Fruit fly (Drosophila melanogaster): ENCODE results near the gene spn-A.

spn-A gene

DNA sequence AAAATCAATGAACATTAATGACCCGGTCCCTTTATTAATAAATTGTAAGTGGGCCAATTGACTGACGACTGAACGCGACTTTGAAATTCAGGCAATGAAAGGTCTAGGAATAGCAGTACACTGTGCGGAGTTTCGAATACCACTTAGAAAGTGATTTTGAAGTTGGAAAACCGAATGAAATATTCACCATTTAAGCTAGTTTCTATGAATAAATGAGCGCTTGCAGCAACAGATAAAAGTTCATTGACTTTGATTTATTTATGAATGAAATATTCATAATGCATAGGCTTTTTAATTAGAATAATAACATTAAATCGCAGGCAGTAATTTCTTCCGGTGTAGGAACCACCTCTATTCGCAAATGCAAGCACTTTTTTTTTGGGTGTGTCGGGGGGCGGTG lies 34.8 kb downstream of the spn-A start (continued):
- no peak for TF ChIP-seq Dll (GFP tag; IDR thresholded peaks at IDR 0.05; ENCODE audit: partially characterized antibody)
- TF ChIP-seq CG4404 (GFP tag; IDR thresholded peaks at IDR 0.05) = no peak
- TF ChIP-seq Med (GFP tag) = peak; percentile 22
- no peak for TF ChIP-seq CG12104 (GFP tag; optimal IDR thresholded peaks at IDR 0.05)
- no peak for TF ChIP-seq ase (GFP tag; IDR thresholded peaks at IDR 0.05)
- TF ChIP-seq CG4617 (GFP tag; optimal IDR thresholded peaks at IDR 0.05; ENCODE audit: borderline replicate concordance) = no peak
- TF ChIP-seq slbo (GFP tag; IDR thresholded peaks at IDR 0.05) = peak; percentile 34; the same call in 1 of the 2 replicates
- 0 out of 3 replicates have a peak, but pooled peaks have one; percentile 16 for TF ChIP-seq CG17361 (GFP tag; IDR thresholded peaks at IDR 0.05)
- no peak for TF ChIP-seq mld (GFP tag; IDR thresholded peaks at IDR 0.05; ENCODE audit: partially characterized antibody)
- no peak for TF ChIP-seq crp (GFP tag; optimal IDR thresholded peaks at IDR 0.05)
- TF ChIP-seq lilli (GFP tag; optimal IDR thresholded peaks at IDR 0.05) = no peak
- no peak for TF ChIP-seq D (optimal IDR thresholded peaks at IDR 0.05)
- peak; percentile 17 for TF ChIP-seq D (GFP tag; optimal IDR thresholded peaks at IDR 0.05)
- peak; percentile 43 for TF ChIP-seq fd96Cb (tag; optimal IDR thresholded peaks at IDR 0.05)
- peak; percentile 29 for TF ChIP-seq Xbp1 (GFP tag; optimal IDR thresholded peaks at IDR 0.05)
- TF ChIP-seq Tbp (GFP tag; optimal IDR thresholded peaks at IDR 0.05) = no peak
- no peak for TF ChIP-seq CG3281 (GFP tag; optimal IDR thresholded peaks at IDR 0.05)
- no peak for TF ChIP-seq ftz-f1 (GFP tag; optimal IDR thresholded peaks at IDR 0.05)
- peak; percentile 16 for TF ChIP-seq CG13424 (tag; optimal IDR thresholded peaks at IDR 0.05)
- TF ChIP-seq CG10209 (GFP tag; optimal IDR thresholded peaks at IDR 0.05) = no peak
- no peak for TF ChIP-seq pho (GFP tag; optimal IDR thresholded peaks at IDR 0.05)
- TF ChIP-seq ems (GFP tag; optimal IDR thresholded peaks at IDR 0.05) = no peak
- TF ChIP-seq dmrt11E (tag; optimal IDR thresholded peaks at IDR 0.05) = peak; percentile 1
- TF ChIP-seq CG30020 (tag; optimal IDR thresholded peaks at IDR 0.05) = no peak
- no peak for TF ChIP-seq dimm (GFP tag; IDR thresholded peaks at IDR 0.05)
- no peak for TF ChIP-seq scrt (GFP tag; optimal IDR thresholded peaks at IDR 0.05)
- no peak for TF ChIP-seq CG4854 (GFP tag; optimal IDR thresholded peaks at IDR 0.05)
- TF ChIP-seq unc-4 (GFP tag; IDR thresholded peaks at IDR 0.05; ENCODE audit: partially characterized antibody) = no peak
- no peak for TF ChIP-seq wor (GFP tag; IDR thresholded peaks at IDR 0.05)
- no peak for TF ChIP-seq NFAT (GFP tag; IDR thresholded peaks at IDR 0.05)
- TF ChIP-seq nmo (GFP tag; optimal IDR thresholded peaks at IDR 0.05) = peak; percentile 12
- TF ChIP-seq Oli (tag; optimal IDR thresholded peaks at IDR 0.05) = peak; percentile 33
- peak; percentile 8 for TF ChIP-seq Dek (tag; optimal IDR thresholded peaks at IDR 0.05)
- no peak for TF ChIP-seq B-H1 (GFP tag; IDR thresholded peaks at IDR 0.05)
- TF ChIP-seq CG10147 (GFP tag; optimal IDR thresholded peaks at IDR 0.05) = no peak
- no peak for TF ChIP-seq Doc3 (GFP tag; IDR thresholded peaks at IDR 0.05; ENCODE audit: partially characterized antibody)
- no peak for TF ChIP-seq CG1529 (GFP tag; optimal IDR thresholded peaks at IDR 0.05)
- TF ChIP-seq HmgZ (tag; optimal IDR thresholded peaks at IDR 0.05) = no peak
- TF ChIP-seq Kr (GFP tag; optimal IDR thresholded peaks at IDR 0.05) = no peak
- TF ChIP-seq stc (GFP tag; IDR thresholded peaks at IDR 0.05) = peak; percentile 9; the same call in 1 of the 2 replicates
- no peak for TF ChIP-seq NfI (GFP tag; optimal IDR thresholded peaks at IDR 0.05)
- no peak for TF ChIP-seq Gsc (GFP tag; IDR thresholded peaks at IDR 0.05)
- no peak for TF ChIP-seq GATAe (GFP tag; conservative IDR thresholded peaks at IDR 0.05)
- TF ChIP-seq CG6254 (GFP tag; optimal IDR thresholded peaks at IDR 0.05) = no peak
- TF ChIP-seq nerfin-2 (GFP tag; IDR thresholded peaks at IDR 0.05; ENCODE audit: partially characterized antibody) = no peak
- TF ChIP-seq CG15269 (tag; optimal IDR thresholded peaks at IDR 0.05) = peak; percentile 32
- no peak for TF ChIP-seq CG3726 (GFP tag; IDR thresholded peaks at IDR 0.05)
- no peak for TF ChIP-seq crc (GFP tag; optimal IDR thresholded peaks at IDR 0.05)
- TF ChIP-seq CG1233 (GFP tag; optimal IDR thresholded peaks at IDR 0.05) = no peak
- TF ChIP-seq fd102C (GFP tag; optimal IDR thresholded peaks at IDR 0.05) = no peak
- TF ChIP-seq E2f2 (GFP tag; IDR thresholded peaks at IDR 0.05) = no peak; the same call in 1 of the 2 replicates
